Fruit fly (Drosophila melanogaster): Measurements from ENCODE around the gene CG42521.

The CG42521 gene

dm6 chr3L:10666511-10667003 is 43.2 kb upstream of the CG42521 start (continued):
- TF ChIP-seq CG16863 (GFP tag; optimal IDR thresholded peaks at IDR 0.05) (no peak), cg (GFP tag; optimal IDR thresholded peaks at IDR 0.05) (peak; percentile 43), Mrtf (GFP tag; IDR thresholded peaks at IDR 0.05) (no peak), CG17568 (GFP tag; optimal IDR thresholded peaks at IDR 0.05) (no peak), slp2 (GFP tag; optimal IDR thresholded peaks at IDR 0.05) (no peak), Bteb2 (GFP tag; optimal IDR thresholded peaks at IDR 0.05) (no peak), D19A (tag; optimal IDR thresholded peaks at IDR 0.05) (no peak), CG17359 (tag; optimal IDR thresholded peaks at IDR 0.05) (no peak), Awh (GFP tag; IDR thresholded peaks at IDR 0.05) (no peak), ac (GFP tag; optimal IDR thresholded peaks at IDR 0.05) (no peak), CG11247 (GFP tag; IDR thresholded peaks at IDR 0.05) (no peak), CG17328 (GFP tag; IDR thresholded peaks at IDR 0.05) (no peak), hkb (optimal IDR thresholded peaks at IDR 0.05) (no peak), hkb (GFP tag; IDR thresholded peaks at IDR 0.05) (no peak), psq (GFP tag; optimal IDR thresholded peaks at IDR 0.05) (peak; percentile 45), Ada2b (GFP tag; IDR thresholded peaks at IDR 0.05) (no peak), Abd-B (GFP tag; optimal IDR thresholded peaks at IDR 0.05) (no peak), so (GFP tag; IDR thresholded peaks at IDR 0.05) (no peak), Nf-YA (GFP tag; IDR thresholded peaks at IDR 0.05) (no peak), kay (GFP tag; optimal IDR thresholded peaks at IDR 0.05) (no peak), CG3407 (GFP tag; optimal IDR thresholded peaks at IDR 0.05) (no peak), pros (GFP tag; optimal IDR thresholded peaks at IDR 0.05) (peak; percentile 15), stc (GFP tag; IDR thresholded peaks at IDR 0.05) (no peak), CG7928 (GFP tag; optimal IDR thresholded peaks at IDR 0.05) (no peak), E2f1 (GFP tag; IDR thresholded peaks at IDR 0.05) (no peak), emc (GFP tag; optimal IDR thresholded peaks at IDR 0.05) (no peak), CG18619 (GFP tag; optimal IDR thresholded peaks at IDR 0.05) (no peak), Ets65A (GFP tag) (peak; percentile 20), chif (GFP tag; optimal IDR thresholded peaks at IDR 0.05) (no peak), Trl (optimal IDR thresholded peaks at IDR 0.05) (peak; percentile 4 to 16), Trl (GFP tag; optimal IDR thresholded peaks at IDR 0.05) (no peak), CG2875 (GFP tag; optimal IDR thresholded peaks at IDR 0.05) (no peak), crol (GFP tag; IDR thresholded peaks at IDR 0.05) (peak; percentile 81), CG10147 (GFP tag; optimal IDR thresholded peaks at IDR 0.05) (no peak), CG6254 (GFP tag; optimal IDR thresholded peaks at IDR 0.05) (no peak), cas (GFP tag; IDR thresholded peaks at IDR 0.05) (no peak), CG12942 (GFP tag; optimal IDR thresholded peaks at IDR 0.05) (no peak), ewg (GFP tag; optimal IDR thresholded peaks at IDR 0.05) (no peak), nerfin-2 (GFP tag; IDR thresholded peaks at IDR 0.05; ENCODE audit: partially characterized antibody) (no peak), otp (GFP tag; IDR thresholded peaks at IDR 0.05) (peak; percentile 42; the same call in 1 of the 3 replicates), CG14014 (GFP tag; IDR thresholded peaks at IDR 0.05) (no peak), CG4424 (GFP tag; optimal IDR thresholded peaks at IDR 0.05) (no peak), Dref (GFP tag; IDR thresholded peaks at IDR 0.05) (no peak), exex (tag; optimal IDR thresholded peaks at IDR 0.05) (no peak), mam (GFP tag; optimal IDR thresholded peaks at IDR 0.05) (no peak), corto (GFP tag; optimal IDR thresholded peaks at IDR 0.05) (no peak), Max (GFP tag; optimal IDR thresholded peaks at IDR 0.05) (no peak), CG31365 (tag; optimal IDR thresholded peaks at IDR 0.05) (no peak), CG11398 (GFP tag; optimal IDR thresholded peaks at IDR 0.05) (peak; percentile 0), CG42726 (GFP tag; IDR thresholded peaks at IDR 0.05; ENCODE audit: partially characterized antibody) (no peak), dmrt99B (tag; optimal IDR thresholded peaks at IDR 0.05) (no peak), C15 (GFP tag; IDR thresholded peaks at IDR 0.05) (no peak), CG15479 (GFP tag; optimal IDR thresholded peaks at IDR 0.05) (peak; percentile 12)
